Worm (Caenorhabditis elegans) whole organism, L4/young adult: ENCODE data around the gene sup-26.
A peak's percentile ranks its signal among the peaks of the same experiment; 100 is the strongest.

ENCODE experiments used
- W03F9.2 ChIP-seq: fragments of 150-350 bp; optimal IDR thresholded peaks from 2 replicates; lab custom pipeline; 2014; ENCODE audit warnings: missing biosample characterization, missing genetic modification characterization
- him-1 ChIP-seq: sonication (generic microtip); optimal IDR thresholded peaks from 2 replicates; lab custom pipeline; 2016; ENCODE audit warnings: missing genotype, missing genetic modification reagents, missing genetic modification characterization, missing compliant biosample characterization

- TF ChIP-seq W03F9.2 = peak; percentile 69
- TF ChIP-seq him-1 (tag; lab: Kevin White, UChicago) = no peak
Observed at ce11 chrIII:4291216-4291691, 11.2 kb upstream of the sup-26 start, which contains the start of gene mcm-5.
